In genomic region chrV:11764373-11764954, ce11 we compare ENCODE assay signal across 1 worm cellular context.
TF ChIP-seq lines count a peak whose summit lies in the region.

Gene F55A11.1 (minus strand): TSS chrV:11764385.
Gene syx-5 (plus strand): TSS chrV:11764904.

TF ChIP-seq in whole organism, L1 larva, 84 proteins besides CTCF, POLR2A, EP300 and RAD21 (continued from another document):
- peak; percentile 100 for TF ChIP-seq xbp-1 (tag; optimal IDR thresholded peaks at IDR 0.05; lab: Kevin White, UChicago)
- no peak for TF ChIP-seq egl-27 (tag; optimal IDR thresholded peaks at IDR 0.05; lab: Kevin White, UChicago)
- peak; percentile 97 for TF ChIP-seq nhr-71 (tag; optimal IDR thresholded peaks at IDR 0.05; lab: Kevin White, UChicago)
- peak in 2 of 6 experiments; percentile 68 to 86 for TF ChIP-seq elt-3 (tag; optimal IDR thresholded peaks at IDR 0.05; lab: Kevin White, UChicago)
- peak; percentile 97 for TF ChIP-seq snu-23 (GFP tag; optimal IDR thresholded peaks at IDR 0.05; lab: Kevin White, UChicago)
- no peak for TF ChIP-seq zag-1 (tag; optimal IDR thresholded peaks at IDR 0.05; lab: Kevin White, UChicago)
- peak; percentile 90 for TF ChIP-seq egl-13 (tag; optimal IDR thresholded peaks at IDR 0.05; lab: Kevin White, UChicago)
- TF ChIP-seq fos-1 (tag; optimal IDR thresholded peaks at IDR 0.05; lab: Kevin White, UChicago), result peak; percentile 68
- peak; percentile 76 to 86 for TF ChIP-seq efl-1 (optimal IDR thresholded peaks at IDR 0.05; lab: Kevin White, UChicago)
- peak; percentile 79 to 97 for TF ChIP-seq efl-1 (GFP tag; optimal IDR thresholded peaks at IDR 0.05 in 1 of 2; lab: Kevin White, UChicago)
- TF ChIP-seq dsc-1 (tag; optimal IDR thresholded peaks at IDR 0.05; lab: Kevin White, UChicago), result peak; percentile 98
- peak; percentile 74 for TF ChIP-seq nhr-77 (tag; optimal IDR thresholded peaks at IDR 0.05; lab: Kevin White, UChicago)
- peak; percentile 92 for TF ChIP-seq grh-1 (GFP tag; IDR thresholded peaks at IDR 0.05; lab: Robert Waterston, UW)
- peak; percentile 70 to 80 (median 78) for TF ChIP-seq dpl-1 (GFP tag; optimal IDR thresholded peaks at IDR 0.05; lab: Kevin White, UChicago)
- peak; percentile 96 for TF ChIP-seq nhr-90 (tag; optimal IDR thresholded peaks at IDR 0.05; lab: Kevin White, UChicago; ENCODE audit: poor library complexity)
- TF ChIP-seq ama-1 (optimal IDR thresholded peaks at IDR 0.05; lab: Kevin White, UChicago), result no peak
- peak; percentile 67 for TF ChIP-seq unc-130 (tag; optimal IDR thresholded peaks at IDR 0.05; lab: Kevin White, UChicago)
- peak; percentile 15 to 83 for TF ChIP-seq ztf-11 (tag; optimal IDR thresholded peaks at IDR 0.05; lab: Kevin White, UChicago)
- TF ChIP-seq zip-4 (GFP tag; optimal IDR thresholded peaks at IDR 0.05; lab: Kevin White, UChicago), result peak; percentile 92
- peak; percentile 52 for TF ChIP-seq lin-15B (tag; optimal IDR thresholded peaks at IDR 0.05; lab: Kevin White, UChicago)
- peak; percentile 91 for TF ChIP-seq fkh-8 (tag; optimal IDR thresholded peaks at IDR 0.05; lab: Kevin White, UChicago)
- peak; percentile 74 for TF ChIP-seq jun-1 (tag; optimal IDR thresholded peaks at IDR 0.05; lab: Kevin White, UChicago)
- TF ChIP-seq nhr-12 (tag; optimal IDR thresholded peaks at IDR 0.05; lab: Kevin White, UChicago), result peak; percentile 14
- peak; percentile 70 for TF ChIP-seq C34B4.2 (tag; optimal IDR thresholded peaks at IDR 0.05; lab: Kevin White, UChicago)
